Worm (Caenorhabditis elegans) whole organism, young adult: ENCODE data around the gene clec-19.

Experiments
- B0261.1 ChIP-seq: sonication (generic microtip); optimal IDR thresholded peaks from 2 replicates; lab custom pipeline; 2016; ENCODE audit warnings: mild to moderate bottlenecking, missing genetic modification characterization, moderate library complexity, missing compliant biosample characterization
- C06A6.2 ChIP-seq: fragments of 200-800 bp; sonication (Bioruptor generic); conservative IDR thresholded peaks from 2 replicates; pipeline ENCODE4 v1.3.6; 2022; ENCODE audit warnings: missing genetic modification characterization, missing compliant biosample characterization
- C17E4.6 ChIP-seq: fragments of 200-800 bp; sonication (Bioruptor generic); IDR thresholded peaks from 2 replicates; pipeline ENCODE4 v1.3.6; 2022; ENCODE audit warnings: missing genetic modification reagents, missing genetic modification characterization, missing compliant biosample characterization
- F33H1.4 ChIP-seq: fragments of 200-800 bp; sonication (Bioruptor generic); IDR thresholded peaks from 2 replicates; pipeline ENCODE4 v1.3.6; 2022; ENCODE audit warnings: missing genetic modification reagents, missing genetic modification characterization, missing compliant biosample characterization
- F57A8.1 ChIP-seq: fragments of 200-800 bp; sonication (Bioruptor generic); optimal IDR thresholded peaks from 2 replicates; lab custom pipeline; 2018; ENCODE audit warnings: mild to moderate bottlenecking, missing genetic modification characterization, moderate library complexity, missing compliant biosample characterization
- F57C9.4 ChIP-seq: sonication (generic microtip); optimal IDR thresholded peaks from 2 replicates; lab custom pipeline; 2017; ENCODE audit warnings: mild to moderate bottlenecking, missing genetic modification characterization, missing compliant biosample characterization
- K11D2.4 ChIP-seq: fragments of 200-800 bp; sonication (Bioruptor generic); IDR thresholded peaks from 2 replicates; pipeline ENCODE4 v1.3.6; 2022; ENCODE audit warnings: missing genetic modification reagents, missing genetic modification characterization, missing compliant biosample characterization
- T26A5.8 ChIP-seq: sonication (generic microtip); optimal IDR thresholded peaks from 2 replicates; lab custom pipeline; 2016; ENCODE audit warnings: missing genetic modification characterization, missing compliant biosample characterization
- Y53F4B.3 ChIP-seq: fragments of 200-800 bp; sonication (Bioruptor generic); IDR thresholded peaks from 2 replicates; pipeline ENCODE4 v1.3.6; 2022; ENCODE audit warnings: missing genetic modification reagents, missing genetic modification characterization, missing compliant biosample characterization
- Y67H2A.10 ChIP-seq: fragments of 200-800 bp; sonication (Bioruptor generic); conservative IDR thresholded peaks from 2 replicates; pipeline ENCODE4 v1.3.6; 2022; ENCODE audit warnings: missing genetic modification reagents, missing genetic modification characterization, missing compliant biosample characterization
- athp-1 ChIP-seq: sonication (generic microtip); optimal IDR thresholded peaks from 2 replicates; lab custom pipeline; 2017; ENCODE audit warnings: mild to moderate bottlenecking, missing genetic modification characterization, missing compliant biosample characterization
- attf-5 ChIP-seq: fragments of 200-800 bp; sonication (Bioruptor generic); optimal IDR thresholded peaks from 2 replicates; lab custom pipeline; 2018; ENCODE audit warnings: mild to moderate bottlenecking, missing genetic modification characterization, missing compliant biosample characterization
- bed-2 ChIP-seq: fragments of 200-800 bp; sonication (Bioruptor generic); IDR thresholded peaks from 2 replicates; pipeline ENCODE4 v1.3.6; 2022; ENCODE audit warnings: missing genetic modification reagents, missing genetic modification characterization, missing compliant biosample characterization
- ceh-27 ChIP-seq: fragments of 200-800 bp; sonication (Bioruptor generic); optimal IDR thresholded peaks from 2 replicates; lab custom pipeline; 2018; ENCODE audit warnings: mild to moderate bottlenecking, missing genetic modification characterization, moderate library complexity, missing compliant biosample characterization
- ceh-40 ChIP-seq: fragments of 200-800 bp; sonication (Bioruptor generic); IDR thresholded peaks from 2 replicates; pipeline ENCODE4 v1.3.6; 2022; ENCODE audit warnings: missing genetic modification characterization, missing compliant biosample characterization
- die-1 ChIP-seq: sonication (generic microtip); optimal IDR thresholded peaks from 2 replicates; lab custom pipeline; 2016; ENCODE audit warnings: missing genotype, mild to moderate bottlenecking, missing genetic modification characterization, missing compliant biosample characterization
- dox-1 ChIP-seq: fragments of 200-800 bp; sonication (Bioruptor generic); IDR thresholded peaks from 2 replicates; pipeline ENCODE4 v1.3.6; 2022; ENCODE audit warnings: missing genetic modification reagents, missing genetic modification characterization, missing compliant biosample characterization
- dpl-1 ChIP-seq: fragments of 150-350 bp; optimal IDR thresholded peaks from 2 replicates; lab custom pipeline; 2014; ENCODE audit warnings: missing biosample characterization, missing genetic modification reagents, missing genetic modification characterization
- egl-18 ChIP-seq: fragments of 200-800 bp; sonication (Bioruptor generic); IDR thresholded peaks from 2 replicates; pipeline ENCODE4 v1.3.6; 2022; ENCODE audit warnings: missing genetic modification reagents, missing genetic modification characterization, missing compliant biosample characterization
- fkh-3 ChIP-seq: sonication (generic microtip); optimal IDR thresholded peaks from 2 replicates; lab custom pipeline; 2016; ENCODE audit warnings: mild to moderate bottlenecking, missing genetic modification characterization, missing compliant biosample characterization
- hlh-26 ChIP-seq: fragments of 200-800 bp; sonication (Bioruptor generic); conservative IDR thresholded peaks from 2 replicates; pipeline ENCODE4 v1.3.6; 2022; ENCODE audit warnings: missing genetic modification reagents, missing genetic modification characterization, missing compliant biosample characterization
- let-607 ChIP-seq, 2 experiments: fragments of 200-800 bp in 1 of 2; sonication (Bioruptor generic) in 1 of 2; sonication (generic microtip) in 1 of 2; optimal IDR thresholded peaks; 2 replicates each; lab custom pipeline; 2016 to 2018; ENCODE audit warnings: mild to moderate bottlenecking in 2 of 2, missing compliant biosample characterization in 2 of 2, missing genetic modification characterization in 2 of 2, moderate library complexity in 2 of 2, missing genotype in 1 of 2
- lin-26 ChIP-seq: fragments of 200-800 bp; sonication (Bioruptor generic); IDR thresholded peaks from 2 replicates; pipeline ENCODE4 v1.3.6; 2022; ENCODE audit warnings: missing genetic modification reagents, missing genetic modification characterization, missing compliant biosample characterization
- mcd-1 ChIP-seq: fragments of 200-800 bp; sonication (Bioruptor generic); IDR thresholded peaks from 2 replicates; pipeline ENCODE4 v1.3.6; 2022; ENCODE audit warnings: missing genetic modification reagents, missing genetic modification characterization, missing compliant biosample characterization
- mel-28 ChIP-seq: sonication (generic microtip); optimal IDR thresholded peaks from 2 replicates; lab custom pipeline; 2016; ENCODE audit warnings: borderline replicate concordance, mild to moderate bottlenecking, missing genetic modification characterization, missing compliant biosample characterization
- mxl-1 ChIP-seq: sonication (generic microtip); optimal IDR thresholded peaks from 2 replicates; lab custom pipeline; 2016; ENCODE audit warnings: missing genetic modification characterization, missing compliant biosample characterization
- nhr-179 ChIP-seq: sonication (generic microtip); optimal IDR thresholded peaks from 2 replicates; lab custom pipeline; 2016; ENCODE audit warnings: mild to moderate bottlenecking, missing genetic modification characterization, missing compliant biosample characterization
- nhr-90 ChIP-seq: sonication (generic microtip); optimal IDR thresholded peaks from 2 replicates; lab custom pipeline; 2016; ENCODE audit warnings: missing genotype, mild to moderate bottlenecking, missing genetic modification characterization, missing compliant biosample characterization
- rcor-1 ChIP-seq: fragments of 200-800 bp; sonication (Bioruptor generic); IDR thresholded peaks from 2 replicates; pipeline ENCODE4 v1.3.6; 2022; ENCODE audit warnings: missing genetic modification reagents, missing genetic modification characterization, missing compliant biosample characterization
- rpc-1 ChIP-seq, 2 experiments: fragments of 150-350 bp in 1 of 2; sonication (generic microtip) in 1 of 2; optimal IDR thresholded peaks; 2 replicates each; lab custom pipeline; 2014 to 2018; ENCODE audit warnings: missing biosample characterization in 1 of 2, missing genetic modification characterization in 1 of 2, missing genetic modification reagents in 1 of 2, missing genotype in 1 of 2
- sptf-2 ChIP-seq: fragments of 200-800 bp; sonication (Bioruptor generic); optimal IDR thresholded peaks from 2 replicates; lab custom pipeline; 2018; ENCODE audit warnings: mild to moderate bottlenecking, missing genetic modification characterization, missing compliant biosample characterization
- xnd-1 ChIP-seq: sonication (generic microtip); optimal IDR thresholded peaks from 2 replicates; lab custom pipeline; 2016; ENCODE audit warnings: missing genotype, missing genetic modification reagents, missing genetic modification characterization, missing compliant biosample characterization
- zfh-2 ChIP-seq: fragments of 200-800 bp; sonication (Bioruptor generic); conservative IDR thresholded peaks from 2 replicates; pipeline ENCODE4 v1.3.6; 2022; ENCODE audit warnings: missing genetic modification reagents, missing genetic modification characterization, missing compliant biosample characterization
- zim-3 ChIP-seq: sonication (generic microtip); optimal IDR thresholded peaks from 2 replicates; lab custom pipeline; 2017; ENCODE audit warnings: mild to moderate bottlenecking, missing genetic modification characterization, moderate library complexity, missing compliant biosample characterization
- ztf-26 ChIP-seq: sonication (generic microtip); optimal IDR thresholded peaks from 2 replicates; lab custom pipeline; 2017; ENCODE audit warnings: missing genetic modification characterization, missing compliant biosample characterization

clec-19 gene

DNA sequence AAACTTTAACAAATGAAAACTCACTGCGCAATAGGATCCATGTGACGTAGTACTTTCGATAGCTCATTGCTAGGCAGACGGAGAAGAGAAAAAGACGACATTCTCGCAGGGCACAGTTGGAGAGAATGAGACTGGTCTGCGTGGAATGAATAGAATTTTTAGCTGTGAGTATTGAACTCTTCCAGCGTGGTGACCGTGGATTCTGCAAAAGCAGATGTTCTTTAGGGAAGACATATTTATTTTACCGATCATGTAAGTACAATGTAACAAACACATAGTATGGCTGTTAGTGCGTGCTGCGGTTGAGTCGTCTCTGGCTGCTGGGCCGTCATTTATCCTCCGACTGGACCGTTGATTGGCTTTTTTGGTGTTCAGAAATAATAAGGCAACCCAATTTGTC is 8.7 kb downstream of the clec-19 start, which contains the start of gene F36H5.9:
F36H5.9 (minus strand) TSS at position 101 of the 400 bp plus-strand sequence.
- TF ChIP-seq sptf-2 (GFP tag; lab: Kevin White, UChicago) (no peak), C06A6.2 (GFP tag; lab: Robert Waterston, UW) (no peak), lin-26 (GFP tag; lab: Robert Waterston, UW) (no peak), B0261.1 (tag; lab: Kevin White, UChicago) (no peak), nhr-90 (tag; lab: Kevin White, UChicago) (no peak), ztf-26 (tag; lab: Kevin White, UChicago) (no peak), T26A5.8 (no peak), hlh-26 (no peak), egl-18 (GFP tag; lab: Robert Waterston, UW) (no peak)

DNA sequence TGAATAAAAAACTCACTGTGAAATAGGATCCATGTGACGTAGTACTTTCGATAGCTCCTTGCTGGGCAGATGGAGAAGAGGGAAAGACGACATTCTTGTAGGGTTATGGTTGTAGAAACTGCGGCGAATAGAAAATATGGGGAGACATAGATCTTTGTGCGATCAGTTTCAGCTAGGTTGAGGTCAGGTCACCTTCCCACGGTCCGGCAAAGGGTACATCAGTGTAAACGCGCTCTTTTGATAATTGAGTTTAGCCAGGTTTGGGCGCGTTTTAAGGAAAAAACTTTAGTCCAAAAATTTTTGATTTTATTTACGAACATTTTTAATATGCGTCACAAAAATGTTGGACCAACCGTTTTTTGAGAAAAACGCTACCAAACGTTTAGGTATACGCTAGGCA is 11.8 kb downstream of the clec-19 start, which contains the start of gene F36H5.17:
F36H5.17 (minus strand) TSS at position 101 of the 400 bp plus-strand sequence.
- TF ChIP-seq nhr-90 (tag; lab: Kevin White, UChicago) (no peak), ceh-27 (GFP tag; lab: Kevin White, UChicago) (no peak), F57C9.4 (tag; lab: Kevin White, UChicago) (no peak), ceh-40 (GFP tag; lab: Robert Waterston, UW) (no peak), F33H1.4 (GFP tag; lab: Robert Waterston, UW) (no peak), mel-28 (no peak), C17E4.6 (no peak), rcor-1 (GFP tag; lab: Robert Waterston, UW) (no peak), K11D2.4 (GFP tag; lab: Robert Waterston, UW) (no peak), dox-1 (GFP tag; lab: Robert Waterston, UW) (no peak), Y67H2A.10 (no peak), bed-2 (no peak), zim-3 (tag; lab: Kevin White, UChicago) (no peak), nhr-179 (tag; lab: Kevin White, UChicago) (no peak), dpl-1 (GFP tag; lab: Kevin White, UChicago) (no peak), C06A6.2 (GFP tag; lab: Robert Waterston, UW) (no peak), let-607 (tag; optimal IDR thresholded peaks at IDR 0.05; lab: Kevin White, UChicago) (no peak), zfh-2 (GFP tag; lab: Robert Waterston, UW) (no peak)

DNA sequence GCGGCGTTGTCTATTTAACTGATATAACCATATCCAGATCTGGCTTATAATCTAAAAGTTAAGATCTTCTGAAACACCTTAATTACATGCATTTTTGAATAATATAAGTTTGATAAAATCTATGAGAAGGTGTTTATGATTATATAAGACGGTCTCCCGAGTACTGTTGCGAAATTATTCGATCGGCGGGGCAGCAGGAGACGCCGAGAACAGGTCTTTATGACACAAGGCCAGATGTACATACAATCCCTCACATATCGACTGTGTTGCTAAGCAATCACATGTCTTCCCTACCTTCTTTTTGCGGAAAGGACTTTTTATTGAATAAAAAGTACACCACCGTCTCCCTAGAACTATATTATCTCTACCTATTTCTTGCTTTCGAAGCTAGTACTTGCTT is 12.3 kb downstream of the clec-19 start, which contains the start of gene fbxb-53:
fbxb-53 (plus strand) TSS at position 301 of the 400 bp plus-strand sequence.
- TF ChIP-seq ztf-26 (tag; lab: Kevin White, UChicago): no peak
- TF ChIP-seq F57A8.1 (GFP tag; lab: Kevin White, UChicago): no peak
- no peak for TF ChIP-seq rcor-1 (GFP tag; lab: Robert Waterston, UW)
- TF ChIP-seq fkh-3 (tag; lab: Kevin White, UChicago): no peak
- TF ChIP-seq rpc-1 (optimal IDR thresholded peaks at IDR 0.05; lab: Kevin White, UChicago): no peak
- no peak for TF ChIP-seq rpc-1 (tag; optimal IDR thresholded peaks at IDR 0.05; lab: Kevin White, UChicago)
- no peak for TF ChIP-seq Y53F4B.3 (GFP tag; lab: Robert Waterston, UW)
- no peak for TF ChIP-seq attf-5 (GFP tag; lab: Kevin White, UChicago)
- TF ChIP-seq athp-1 (tag; lab: Kevin White, UChicago): no peak
- TF ChIP-seq mxl-1 (tag; lab: Kevin White, UChicago): no peak
- no peak for TF ChIP-seq mcd-1 (GFP tag; lab: Robert Waterston, UW)
- TF ChIP-seq die-1: no peak
- TF ChIP-seq xnd-1 (tag; lab: Kevin White, UChicago): no peak
